Fruit fly (Drosophila melanogaster): Measurements from ENCODE around the gene Cyp1.

Cyp1 gene

dm6 chrX:16335107-16335642, 15.0 kb upstream of the Cyp1 start:
- peak; percentile 33 for TF ChIP-seq CG9948 (tag; optimal IDR thresholded peaks at IDR 0.05)
- peak; percentile 61 for TF ChIP-seq rn (GFP tag; IDR thresholded peaks at IDR 0.05)
- no peak for TF ChIP-seq D1 (tag; optimal IDR thresholded peaks at IDR 0.05)
- peak; percentile 67 for TF ChIP-seq Snoo (tag; optimal IDR thresholded peaks at IDR 0.05)
- TF ChIP-seq EcR (GFP tag; optimal IDR thresholded peaks at IDR 0.05): no peak
- no peak for TF ChIP-seq CG10348 (GFP tag; IDR thresholded peaks at IDR 0.05)
- TF ChIP-seq CG4496 (GFP tag; IDR thresholded peaks at IDR 0.05): peak; percentile 93
- TF ChIP-seq CG32121 (GFP tag; IDR thresholded peaks at IDR 0.05): peak; percentile 90
- peak; percentile 86 for TF ChIP-seq fd96Ca (GFP tag; IDR thresholded peaks at IDR 0.05)
- peak; percentile 77 for TF ChIP-seq Pif1B (GFP tag; optimal IDR thresholded peaks at IDR 0.05)
- TF ChIP-seq Ets98B (GFP tag; IDR thresholded peaks at IDR 0.05): peak; percentile 87
- TF ChIP-seq CG12605 (GFP tag; IDR thresholded peaks at IDR 0.05): peak; percentile 64; the same call in 1 of the 2 replicates
- peak; percentile 55 for TF ChIP-seq CG15710 (tag; optimal IDR thresholded peaks at IDR 0.05)
- peak; percentile 80 for TF ChIP-seq Pif1A (GFP tag; optimal IDR thresholded peaks at IDR 0.05)
- TF ChIP-seq CG34367 (tag; optimal IDR thresholded peaks at IDR 0.05): peak; percentile 46
- TF ChIP-seq CG8159 (tag; optimal IDR thresholded peaks at IDR 0.05): peak; percentile 57
- TF ChIP-seq gl (tag; optimal IDR thresholded peaks at IDR 0.05): no peak
- TF ChIP-seq CG17806 (tag; optimal IDR thresholded peaks at IDR 0.05): peak; percentile 62
- TF ChIP-seq CG8301 (tag; optimal IDR thresholded peaks at IDR 0.05): peak; percentile 49

dm6 chrX:16334251-16334860, 14.2 kb upstream of the Cyp1 start:
- no peak for TF ChIP-seq CG4496 (GFP tag; IDR thresholded peaks at IDR 0.05)
- TF ChIP-seq gl (tag; optimal IDR thresholded peaks at IDR 0.05): no peak
- no peak for TF ChIP-seq CG15710 (tag; optimal IDR thresholded peaks at IDR 0.05)
- TF ChIP-seq Pif1A (GFP tag; optimal IDR thresholded peaks at IDR 0.05): no peak
- TF ChIP-seq CG13204 (GFP tag; optimal IDR thresholded peaks at IDR 0.05): no peak
- TF ChIP-seq Ets98B (GFP tag; IDR thresholded peaks at IDR 0.05): no peak
- TF ChIP-seq CG9948 (tag; optimal IDR thresholded peaks at IDR 0.05): no peak
- TF ChIP-seq CG34367 (tag; optimal IDR thresholded peaks at IDR 0.05): no peak
- TF ChIP-seq D1 (tag; optimal IDR thresholded peaks at IDR 0.05): no peak

- peak; percentile 54; the same call in 1 of the 3 replicates for TF ChIP-seq fd96Ca (GFP tag; IDR thresholded peaks at IDR 0.05)
- TF ChIP-seq EcR (GFP tag; optimal IDR thresholded peaks at IDR 0.05): peak; percentile 9
- TF ChIP-seq CG32121 (GFP tag; IDR thresholded peaks at IDR 0.05): no peak
- TF ChIP-seq CG10348 (GFP tag; IDR thresholded peaks at IDR 0.05): no peak
- TF ChIP-seq gl (tag; optimal IDR thresholded peaks at IDR 0.05): no peak
- no peak for TF ChIP-seq Snoo (tag; optimal IDR thresholded peaks at IDR 0.05)
- peak; percentile 29; the same call in 1 of the 3 replicates for TF ChIP-seq CG4496 (GFP tag; IDR thresholded peaks at IDR 0.05)
- TF ChIP-seq Pif1B (GFP tag; optimal IDR thresholded peaks at IDR 0.05): no peak
- no peak for TF ChIP-seq CG17806 (tag; optimal IDR thresholded peaks at IDR 0.05)
- TF ChIP-seq rn (GFP tag; IDR thresholded peaks at IDR 0.05): no peak
- 0 out of 2 replicates have a peak, but pooled peaks have one; percentile 30 for TF ChIP-seq CG12605 (GFP tag; IDR thresholded peaks at IDR 0.05)
- no peak for TF ChIP-seq CG8159 (tag; optimal IDR thresholded peaks at IDR 0.05)
- no peak for TF ChIP-seq CG15710 (tag; optimal IDR thresholded peaks at IDR 0.05)
- peak; percentile 35; the same call in 1 of the 2 replicates for TF ChIP-seq Ets98B (GFP tag; IDR thresholded peaks at IDR 0.05)
- peak; percentile 3 for TF ChIP-seq CG14655 (GFP tag; optimal IDR thresholded peaks at IDR 0.05)
- TF ChIP-seq CG9948 (tag; optimal IDR thresholded peaks at IDR 0.05): no peak
These were observed 13.4 kb upstream of the Cyp1 start, which contains the start of the genes CG9921 and Dsp1 for dm6 chrX:16333434-16334141. TSS of gene CG9921 (minus strand) at chrX:16333600. TSS of gene Dsp1 (plus strand) at chrX:16333612.

- TF ChIP-seq fd96Ca (GFP tag; IDR thresholded peaks at IDR 0.05) (peak; percentile 96), CG15710 (tag; optimal IDR thresholded peaks at IDR 0.05) (peak; percentile 97), CG9948 (tag; optimal IDR thresholded peaks at IDR 0.05) (peak; percentile 97), EcR (GFP tag; optimal IDR thresholded peaks at IDR 0.05) (peak; percentile 6), D1 (tag; optimal IDR thresholded peaks at IDR 0.05) (peak; percentile 95), CG8301 (tag; optimal IDR thresholded peaks at IDR 0.05) (peak; percentile 98), CG17806 (tag; optimal IDR thresholded peaks at IDR 0.05) (peak; percentile 95), gl (tag; optimal IDR thresholded peaks at IDR 0.05) (peak; percentile 94), CG12605 (GFP tag; IDR thresholded peaks at IDR 0.05) (peak; percentile 90), CG4496 (GFP tag; IDR thresholded peaks at IDR 0.05) (peak; percentile 94), Ets98B (GFP tag; IDR thresholded peaks at IDR 0.05) (peak; percentile 89), CG13204 (GFP tag; optimal IDR thresholded peaks at IDR 0.05) (peak; percentile 93), Pif1B (GFP tag; optimal IDR thresholded peaks at IDR 0.05) (peak; percentile 95), CG10348 (GFP tag; IDR thresholded peaks at IDR 0.05) (peak; percentile 79), Snoo (tag; optimal IDR thresholded peaks at IDR 0.05) (peak; percentile 96), CG8159 (tag; optimal IDR thresholded peaks at IDR 0.05) (peak; percentile 98), Pif1A (GFP tag; optimal IDR thresholded peaks at IDR 0.05) (peak; percentile 97), CG34367 (tag; optimal IDR thresholded peaks at IDR 0.05) (peak; percentile 97), rn (GFP tag; IDR thresholded peaks at IDR 0.05) (peak; percentile 86), CG32121 (GFP tag; IDR thresholded peaks at IDR 0.05) (peak; percentile 96), CG14655 (GFP tag; optimal IDR thresholded peaks at IDR 0.05) (peak; percentile 99)
These were observed 12.6 kb upstream of the Cyp1 start for dm6 chrX:16332615-16333288.
